Fruit fly (Drosophila melanogaster): ENCODE results near the gene CG9981.

Gene CG9981

dm6 chrX:16385942-16386392 lies 19.0 kb downstream of the CG9981 start (continued):
- TF ChIP-seq Nf-YC (tag; optimal IDR thresholded peaks at IDR 0.05) (peak; percentile 7), MBD-R2 (GFP tag; IDR thresholded peaks at IDR 0.05) (0 out of 2 replicates have a peak, but pooled peaks have one; percentile 19), dan (GFP tag; IDR thresholded peaks at IDR 0.05) (no peak), Hr39 (optimal IDR thresholded peaks at IDR 0.05) (no peak), CG12071 (GFP tag; optimal IDR thresholded peaks at IDR 0.05) (no peak), Dref (GFP tag; IDR thresholded peaks at IDR 0.05) (no peak), fd96Cb (tag; optimal IDR thresholded peaks at IDR 0.05) (peak; percentile 2), lilli (GFP tag; optimal IDR thresholded peaks at IDR 0.05) (peak; percentile 50), Hsf (GFP tag; optimal IDR thresholded peaks at IDR 0.05) (no peak), CG4617 (GFP tag; optimal IDR thresholded peaks at IDR 0.05; ENCODE audit: borderline replicate concordance) (no peak), fd3F (GFP tag; optimal IDR thresholded peaks at IDR 0.05) (no peak), CG9797 (GFP tag; optimal IDR thresholded peaks at IDR 0.05) (no peak), wdn (GFP tag; IDR thresholded peaks at IDR 0.05) (no peak), MESR4 (GFP tag; optimal IDR thresholded peaks at IDR 0.05) (no peak), CG10274 (GFP tag; optimal IDR thresholded peaks at IDR 0.05) (no peak), D (optimal IDR thresholded peaks at IDR 0.05) (no peak), D (GFP tag; optimal IDR thresholded peaks at IDR 0.05) (peak; percentile 18), hbn (GFP tag; IDR thresholded peaks at IDR 0.05; ENCODE audit: partially characterized antibody) (no peak), Hmx (GFP tag; optimal IDR thresholded peaks at IDR 0.05) (no peak), CG12236 (GFP tag; optimal IDR thresholded peaks at IDR 0.05) (no peak), Kr (GFP tag; optimal IDR thresholded peaks at IDR 0.05) (no peak), C15 (GFP tag; IDR thresholded peaks at IDR 0.05) (no peak), Optix (GFP tag; IDR thresholded peaks at IDR 0.05) (no peak), CG31388 (GFP tag; optimal IDR thresholded peaks at IDR 0.05) (no peak), CG6791 (GFP tag; IDR thresholded peaks at IDR 0.05; ENCODE audit: partially characterized antibody) (no peak), grau (tag; optimal IDR thresholded peaks at IDR 0.05) (peak; percentile 52), CG34376 (GFP tag; optimal IDR thresholded peaks at IDR 0.05) (no peak), zen (tag; optimal IDR thresholded peaks at IDR 0.05) (no peak), Poxn (GFP tag; IDR thresholded peaks at IDR 0.05) (no peak), CG6689 (GFP tag; IDR thresholded peaks at IDR 0.05) (peak; percentile 17; the same call in 1 of the 2 replicates), HLH3B (GFP tag; IDR thresholded peaks at IDR 0.05) (no peak), Doc3 (GFP tag; IDR thresholded peaks at IDR 0.05; ENCODE audit: partially characterized antibody) (no peak), pb (GFP tag; optimal IDR thresholded peaks at IDR 0.05) (no peak), lmd (GFP tag; IDR thresholded peaks at IDR 0.05) (0 out of 2 replicates have a peak, but pooled peaks have one; percentile 13), ara (GFP tag; IDR thresholded peaks at IDR 0.05) (no peak), Oli (tag; optimal IDR thresholded peaks at IDR 0.05) (peak; percentile 39), kni (GFP tag; optimal IDR thresholded peaks at IDR 0.05) (no peak), Chrac-16 (GFP tag; optimal IDR thresholded peaks at IDR 0.05) (peak; percentile 14), H2.0 (GFP tag; IDR thresholded peaks at IDR 0.05) (no peak), knrl (GFP tag; IDR thresholded peaks at IDR 0.05; ENCODE audit: partially characterized antibody) (no peak), CG17385 (GFP tag; optimal IDR thresholded peaks at IDR 0.05) (peak; percentile 42), CG13624 (GFP tag; optimal IDR thresholded peaks at IDR 0.05) (peak; percentile 21), Aef1 (GFP tag; IDR thresholded peaks at IDR 0.05) (no peak), maf-S (GFP tag; optimal IDR thresholded peaks at IDR 0.05) (no peak), CG7786 (GFP tag; optimal IDR thresholded peaks at IDR 0.05) (no peak), btn (GFP tag; optimal IDR thresholded peaks at IDR 0.05) (no peak), CG13123 (GFP tag; optimal IDR thresholded peaks at IDR 0.05) (no peak), CG31441 (GFP tag; IDR thresholded peaks at IDR 0.05) (peak; percentile 58; the same call in 1 of the 2 replicates), HLH4C (GFP tag; IDR thresholded peaks at IDR 0.05; ENCODE audit: partially characterized antibody) (no peak), jigr1 (GFP tag; IDR thresholded peaks at IDR 0.05) (no peak), tx (GFP tag; optimal IDR thresholded peaks at IDR 0.05) (no peak), CG10654 (GFP tag; optimal IDR thresholded peaks at IDR 0.05) (no peak)
